Fruit fly (Drosophila melanogaster): ENCODE data around the gene Mcm3.

Mcm3 gene

DNA sequence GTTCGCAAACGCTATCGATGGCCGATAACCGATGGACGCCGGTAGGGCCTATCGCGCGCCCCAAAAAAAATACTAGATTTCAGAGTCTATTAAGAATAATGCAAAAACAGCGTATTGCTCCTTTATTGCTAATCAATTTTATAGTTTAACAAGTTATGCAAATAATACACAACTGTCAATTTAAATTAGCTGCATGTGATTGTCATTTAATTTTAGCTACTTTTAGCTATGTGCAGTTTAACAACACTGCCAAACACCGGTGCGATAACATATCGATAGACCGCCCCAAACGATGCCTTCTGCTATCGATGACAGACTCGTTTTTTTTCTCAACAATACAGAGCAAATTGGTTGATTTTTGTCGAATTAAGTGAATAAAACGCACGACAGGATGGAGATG is 14.7 kb upstream of the Mcm3 start, which contains the start of the genes Cdk7 and snf (continued):
- TF ChIP-seq Dref (GFP tag; IDR thresholded peaks at IDR 0.05) (peak; percentile 91), CG33213 (GFP tag; optimal IDR thresholded peaks at IDR 0.05) (peak; percentile 60), Xrp1 (GFP tag; IDR thresholded peaks at IDR 0.05) (0 out of 2 replicates have a peak, but pooled peaks have one; percentile 7), YL-1 (GFP tag; optimal IDR thresholded peaks at IDR 0.05) (peak; percentile 58), Rfx (GFP tag; IDR thresholded peaks at IDR 0.05) (no peak; the same call in 1 of the 2 replicates), CHES-1-like (GFP tag; optimal IDR thresholded peaks at IDR 0.05) (peak; percentile 56), CG17829 (tag; optimal IDR thresholded peaks at IDR 0.05) (peak; percentile 24), Pdp1 (GFP tag; optimal IDR thresholded peaks at IDR 0.05) (peak in 1 of 2 experiments; percentile 22), mam (GFP tag; optimal IDR thresholded peaks at IDR 0.05) (peak; percentile 70), CG14965 (GFP tag; optimal IDR thresholded peaks at IDR 0.05; ENCODE audit: borderline replicate concordance) (no peak), CG18764 (GFP tag; optimal IDR thresholded peaks at IDR 0.05) (peak; percentile 83), CG3838 (GFP tag; optimal IDR thresholded peaks at IDR 0.05) (no peak), chinmo (GFP tag; IDR thresholded peaks at IDR 0.05; ENCODE audit: partially characterized antibody) (0 out of 4 replicates have a peak, but pooled peaks have one; percentile 56), CG1529 (GFP tag; optimal IDR thresholded peaks at IDR 0.05) (no peak), hbn (GFP tag; IDR thresholded peaks at IDR 0.05; ENCODE audit: partially characterized antibody) (peak; percentile 70), Myb (GFP tag; optimal IDR thresholded peaks at IDR 0.05) (peak; percentile 70), CG10431 (GFP tag; optimal IDR thresholded peaks at IDR 0.05) (no peak), CG3995 (GFP tag; optimal IDR thresholded peaks at IDR 0.05) (peak; percentile 27), CG32767 (GFP tag; IDR thresholded peaks at IDR 0.05) (no peak), CG3163 (GFP tag; optimal IDR thresholded peaks at IDR 0.05) (peak; percentile 38), CG13624 (GFP tag; optimal IDR thresholded peaks at IDR 0.05) (peak; percentile 50), HmgZ (tag; optimal IDR thresholded peaks at IDR 0.05) (peak; percentile 49), slp2 (GFP tag; optimal IDR thresholded peaks at IDR 0.05) (peak; percentile 11), CG42726 (GFP tag; IDR thresholded peaks at IDR 0.05; ENCODE audit: partially characterized antibody) (peak; percentile 42; the same call in 1 of the 2 replicates), CG7786 (GFP tag; optimal IDR thresholded peaks at IDR 0.05) (peak; percentile 53), Med (GFP tag) (peak; percentile 93), Scr (GFP tag; IDR thresholded peaks at IDR 0.05; ENCODE audit: partially characterized antibody) (peak; percentile 87), CG11093 (GFP tag; IDR thresholded peaks at IDR 0.05) (no peak), CG9727 (GFP tag; optimal IDR thresholded peaks at IDR 0.05) (peak; percentile 27), dm (GFP tag; optimal IDR thresholded peaks at IDR 0.05) (peak; percentile 58), HLH3B (GFP tag; IDR thresholded peaks at IDR 0.05) (0 out of 2 replicates have a peak, but pooled peaks have one; percentile 15), caup (GFP tag; optimal IDR thresholded peaks at IDR 0.05; ENCODE audit: severe bottlenecking) (peak; percentile 6), CG13287 (GFP tag; IDR thresholded peaks at IDR 0.05; ENCODE audit: partially characterized antibody) (peak; percentile 88), Hmr (GFP tag; optimal IDR thresholded peaks at IDR 0.05) (peak; percentile 29), dimm (GFP tag; IDR thresholded peaks at IDR 0.05) (no peak), CG9215 (GFP tag; IDR thresholded peaks at IDR 0.05) (peak; percentile 32; the same call in 1 of the 2 replicates), CG12236 (GFP tag; optimal IDR thresholded peaks at IDR 0.05) (peak; percentile 13), amos (GFP tag; IDR thresholded peaks at IDR 0.05; ENCODE audit: partially characterized antibody) (peak; percentile 78), ewg (GFP tag; optimal IDR thresholded peaks at IDR 0.05) (peak; percentile 24), CG30020 (tag; optimal IDR thresholded peaks at IDR 0.05) (peak; percentile 57), Chrac-16 (GFP tag; optimal IDR thresholded peaks at IDR 0.05) (peak; percentile 40), tna (GFP tag; IDR thresholded peaks at IDR 0.05; ENCODE audit: partially characterized antibody) (peak; percentile 79), Bgb (GFP tag; IDR thresholded peaks at IDR 0.05; ENCODE audit: partially characterized antibody) (peak; percentile 83), Antp (GFP tag; optimal IDR thresholded peaks at IDR 0.05) (peak; percentile 64), Oaz (GFP tag; IDR thresholded peaks at IDR 0.05) (no peak), luna (GFP tag; optimal IDR thresholded peaks at IDR 0.05) (peak; percentile 26), Ptx1 (GFP tag; IDR thresholded peaks at IDR 0.05) (peak; percentile 36; the same call in 1 of the 2 replicates), CG2120 (GFP tag; optimal IDR thresholded peaks at IDR 0.05) (peak; percentile 63), CG7963 (GFP tag; IDR thresholded peaks at IDR 0.05; ENCODE audit: partially characterized antibody) (peak; percentile 69; the same call in 2 of the 3 replicates), CG1603 (tag; optimal IDR thresholded peaks at IDR 0.05) (peak; percentile 66)
